Worm (Caenorhabditis elegans): ENCODE data around the gene W03B1.3.

DNA sequence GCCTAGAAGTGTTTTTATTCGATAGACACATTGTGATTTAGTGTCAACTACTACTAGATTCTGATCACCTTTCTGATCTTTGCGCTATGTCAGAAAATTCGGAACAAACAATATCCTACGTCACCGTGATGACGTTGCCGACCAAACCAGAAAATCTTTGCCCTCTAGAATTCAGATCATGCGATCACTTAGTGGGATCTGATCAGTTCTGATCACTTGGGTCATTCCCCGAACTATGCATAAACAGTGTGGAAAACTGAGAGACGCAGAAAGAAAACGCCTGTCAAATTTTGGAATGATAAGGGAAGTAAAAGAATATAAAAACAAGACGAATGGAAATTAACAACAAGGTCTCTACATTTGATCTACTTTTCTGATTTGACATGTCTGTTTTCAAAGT is 41.5 kb downstream of the W03B1.3 start, which contains the start of gene F15E6.3:
- TF ChIP-seq flt-1 (GFP tag; IDR thresholded peaks at IDR 0.05) (no peak), ztf-29 (GFP tag; IDR thresholded peaks at IDR 0.05) (no peak)

All from whole organism, midembryonic.